Fruit fly (Drosophila melanogaster) whole organism, wandering third instar larva: ENCODE results near the gene fred.

Source experiments
- CG32264 ChIP-seq: fragments of 200-800 bp; sonication (Bioruptor generic); optimal IDR thresholded peaks from 2 replicates; lab custom pipeline; 2016; ENCODE audit warnings: missing biosample characterization, missing genetic modification characterization
- CG9705 ChIP-seq: fragments of 200-800 bp; sonication (Bioruptor generic); optimal IDR thresholded peaks from 2 replicates; lab custom pipeline; 2018; ENCODE audit warnings: missing biosample characterization, mild to moderate bottlenecking, missing genetic modification characterization
- Dfd ChIP-seq: fragments of >200 bp; optimal IDR thresholded peaks from 2 replicates; lab custom pipeline; 2017; ENCODE audit warnings: missing biosample characterization, missing genetic modification characterization
- Dif ChIP-seq: fragments of 200-275, 200-300 bp; sonication (Bioruptor generic); optimal IDR thresholded peaks from 2 replicates; lab custom pipeline; 2018; ENCODE audit warnings: missing biosample characterization, missing genetic modification characterization; ENCODE audit not compliant: partially characterized antibody
- GATAd ChIP-seq: sonication (Bioruptor generic); optimal IDR thresholded peaks from 2 replicates; lab custom pipeline; 2016; ENCODE audit warnings: missing biosample characterization, missing genetic modification characterization
- HLH106 ChIP-seq: fragments of 200-800 bp; optimal IDR thresholded peaks from 3 replicates; lab custom pipeline; 2019; ENCODE audit warnings: missing biosample characterization, mild to moderate bottlenecking, missing genetic modification characterization, moderate library complexity
- Hnf4 ChIP-seq: fragments of 200-800 bp; sonication (Bioruptor generic); optimal IDR thresholded peaks from 2 replicates; lab custom pipeline; 2016; ENCODE audit warnings: missing biosample characterization, mild to moderate bottlenecking, missing genetic modification characterization
- Hr78 ChIP-seq: fragments of >200 bp; optimal IDR thresholded peaks from 2 replicates; lab custom pipeline; 2017; ENCODE audit warnings: missing biosample characterization, missing genetic modification characterization
- Hr83 ChIP-seq: fragments of 200-300 bp; sonication (Bioruptor generic); optimal IDR thresholded peaks from 2 replicates; lab custom pipeline; 2016; ENCODE audit warnings: missing biosample characterization, mild to moderate bottlenecking, missing genetic modification characterization, moderate library complexity; ENCODE audit not compliant: poor library complexity, severe bottlenecking
- Jra ChIP-seq: sonication (Bioruptor generic); optimal IDR thresholded peaks from 2 replicates; lab custom pipeline; 2016; ENCODE audit warnings: missing biosample characterization, missing genetic modification characterization
- Mio ChIP-seq: sonication (Bioruptor generic); optimal IDR thresholded peaks from 2 replicates; lab custom pipeline; 2016; ENCODE audit warnings: missing biosample characterization, missing genetic modification characterization
- Myc ChIP-seq: fragments of >200 bp; optimal IDR thresholded peaks from 2 replicates; lab custom pipeline; 2017
- N ChIP-seq: fragments of >200 bp; optimal IDR thresholded peaks from 2 replicates; lab custom pipeline; 2018; ENCODE audit warnings: missing biosample characterization, missing external identifiers, missing genetic modification characterization
- OdsH ChIP-seq: fragments of 200-800 bp; sonication (Bioruptor generic); optimal IDR thresholded peaks from 2 replicates; lab custom pipeline; 2016; ENCODE audit warnings: missing biosample characterization, mild to moderate bottlenecking, missing genetic modification characterization
- Rel ChIP-seq, 2 experiments: fragments of 200-800 bp; sonication (Bioruptor generic) in 1 of 2; optimal IDR thresholded peaks; 2 replicates in 1 of 2; 3 replicates in 1 of 2; lab custom pipeline; 2016 to 2019; ENCODE audit warnings: mild to moderate bottlenecking in 2 of 2, missing biosample characterization in 2 of 2, missing genetic modification characterization in 2 of 2, moderate library complexity in 1 of 2
- Sp1 ChIP-seq: fragments of 200-800 bp; sonication (Bioruptor generic); optimal IDR thresholded peaks from 3 replicates; lab custom pipeline; 2019; ENCODE audit warnings: missing biosample characterization, mild to moderate bottlenecking, missing genetic modification characterization, moderate library complexity
- Vsx2 ChIP-seq: fragments of 200-300, 225-300 bp; sonication (Bioruptor generic); optimal IDR thresholded peaks from 2 replicates; lab custom pipeline; 2018; ENCODE audit warnings: missing biosample characterization, missing genetic modification characterization; ENCODE audit not compliant: partially characterized antibody
- brk ChIP-seq: fragments of 200-800 bp; sonication (Bioruptor generic); optimal IDR thresholded peaks from 2 replicates; lab custom pipeline; 2016; ENCODE audit warnings: missing biosample characterization, mild to moderate bottlenecking, missing genetic modification characterization
- dl ChIP-seq, 2 experiments: fragments of 175-275, 200-275 bp in 1 of 2; fragments of 200-275 bp in 1 of 2; sonication (Bioruptor generic); optimal IDR thresholded peaks; lab custom pipeline; 2018; ENCODE audit warnings: mild to moderate bottlenecking in 2 of 2, missing biosample characterization in 2 of 2, missing genetic modification characterization in 2 of 2, moderate library complexity in 2 of 2; ENCODE audit not compliant: partially characterized antibody in 2 of 2, insufficient read depth in 1 of 2
- dsf ChIP-seq: sonication (Bioruptor generic); optimal IDR thresholded peaks from 2 replicates; lab custom pipeline; 2016; ENCODE audit warnings: missing biosample characterization, missing genetic modification characterization, borderline replicate concordance
- ey ChIP-seq: fragments of 200-800 bp; sonication (Bioruptor generic); optimal IDR thresholded peaks from 2 replicates; lab custom pipeline; 2016; ENCODE audit warnings: missing biosample characterization, missing genetic modification characterization
- fru ChIP-seq: fragments of 200-800 bp; sonication (Bioruptor generic); optimal IDR thresholded peaks from 3 replicates; lab custom pipeline; 2016; ENCODE audit warnings: missing biosample characterization, mild to moderate bottlenecking, missing genetic modification characterization
- h ChIP-seq: fragments of 200-800 bp; sonication (Bioruptor generic); optimal IDR thresholded peaks from 3 replicates; lab custom pipeline; 2016; ENCODE audit warnings: missing biosample characterization, mild to moderate bottlenecking, missing genetic modification characterization
- jim ChIP-seq: fragments of 175-275, 200-325 bp; sonication (Bioruptor generic); optimal IDR thresholded peaks from 2 replicates; lab custom pipeline; 2016; ENCODE audit warnings: missing biosample characterization, mild to moderate bottlenecking, missing genetic modification characterization
- lola ChIP-seq: fragments of >200 bp; optimal IDR thresholded peaks from 2 replicates; lab custom pipeline; 2017; ENCODE audit warnings: missing biosample characterization, missing genetic modification characterization
- pan ChIP-seq: fragments of >200 bp; optimal IDR thresholded peaks from 2 replicates; lab custom pipeline; 2017
- psq ChIP-seq: fragments of 200-800 bp; sonication (Bioruptor generic); optimal IDR thresholded peaks from 3 replicates; lab custom pipeline; 2017; ENCODE audit warnings: missing biosample characterization, mild to moderate bottlenecking, missing genetic modification characterization, moderate library complexity
- rgr ChIP-seq: fragments of 200-800 bp; sonication (Bioruptor generic); optimal IDR thresholded peaks from 3 replicates; lab custom pipeline; 2016; ENCODE audit warnings: missing biosample characterization, mild to moderate bottlenecking, missing genetic modification characterization
- sage ChIP-seq: fragments of 200-800 bp; sonication (Bioruptor generic); optimal IDR thresholded peaks from 2 replicates; lab custom pipeline; 2016; ENCODE audit warnings: missing biosample characterization, mild to moderate bottlenecking, missing genetic modification characterization
- tai ChIP-seq: sonication (Bioruptor generic); optimal IDR thresholded peaks from 2 replicates; lab custom pipeline; 2016; ENCODE audit warnings: missing biosample characterization, missing genetic modification characterization

The fred gene

dm6 chr2L:3896834-3897143 is 94.7 kb downstream of the fred start (continued):
- TF ChIP-seq h (GFP tag; lab: Kevin White, UChicago) (peak; percentile 96), Hr83 (GFP tag; lab: Kevin White, UChicago) (no peak), Hr78 (no peak), CG32264 (GFP tag; lab: Kevin White, UChicago) (peak; percentile 78)

- TF ChIP-seq fru (GFP tag; lab: Kevin White, UChicago) (no peak), dl (GFP tag; optimal IDR thresholded peaks at IDR 0.05; lab: Kevin White, UChicago; ENCODE audit: insufficient read depth in 1 of 2, partially characterized antibody in 2 of 2) (peak; percentile 48 to 68), Hnf4 (GFP tag; lab: Kevin White, UChicago) (no peak), Hr78 (no peak), Rel (GFP tag; optimal IDR thresholded peaks at IDR 0.05; lab: Kevin White, UChicago) (no peak), Rel (tag; optimal IDR thresholded peaks at IDR 0.05; lab: Kevin White, UChicago) (peak; percentile 93), HLH106 (tag; lab: Kevin White, UChicago) (peak; percentile 9), ey (GFP tag; lab: Kevin White, UChicago) (no peak), dsf (GFP tag; lab: Kevin White, UChicago) (no peak), OdsH (peak; percentile 6), Dif (GFP tag; lab: Kevin White, UChicago) (peak; percentile 55), rgr (peak; percentile 23), Vsx2 (peak; percentile 15)
Measured at dm6 chr2L:3895951-3896833, 95.3 kb downstream of the fred start.

DNA sequence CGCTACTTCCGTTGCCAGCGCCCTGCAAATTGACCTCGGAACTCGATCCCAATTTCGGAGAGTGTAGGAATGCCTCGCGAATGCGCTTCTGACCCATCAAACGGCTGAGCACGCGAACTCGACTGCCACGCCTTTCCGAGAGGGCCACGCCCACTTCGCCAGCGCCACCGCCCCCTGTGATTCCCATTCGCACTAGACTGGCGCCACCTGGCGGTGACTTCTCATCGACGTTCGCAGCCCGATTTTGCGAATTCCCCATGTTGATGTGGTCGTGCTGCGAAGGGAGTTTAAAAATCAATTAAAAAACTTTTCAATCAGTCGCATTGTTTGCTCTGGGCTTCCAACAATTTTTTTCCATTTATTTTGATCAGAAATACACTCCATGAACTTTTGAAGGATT is 98.2 kb downstream of the fred start:
- TF ChIP-seq tai (GFP tag; lab: Kevin White, UChicago) (no peak), Mio (GFP tag; lab: Kevin White, UChicago) (no peak), jim (no peak), Hr83 (GFP tag; lab: Kevin White, UChicago) (no peak), OdsH (no peak), lola (GFP tag; lab: Kevin White, UChicago) (no peak), GATAd (GFP tag; lab: Kevin White, UChicago) (no peak), pan (lab: Kevin White, UChicago) (no peak), Myc (no peak), Dfd (GFP tag; lab: Kevin White, UChicago) (no peak)

dm6 chr2L:3889865-3890264 is 101.6 kb downstream of the fred start:
- TF ChIP-seq Sp1 (GFP tag; lab: Kevin White, UChicago) (no peak), Myc (peak; percentile 80), OdsH (no peak), Jra (GFP tag; lab: Kevin White, UChicago) (no peak), CG32264 (GFP tag; lab: Kevin White, UChicago) (no peak), psq (GFP tag; lab: Kevin White, UChicago) (no peak), Dfd (GFP tag; lab: Kevin White, UChicago) (no peak), N (no peak), ey (GFP tag; lab: Kevin White, UChicago) (no peak), Hr83 (GFP tag; lab: Kevin White, UChicago) (no peak), Vsx2 (peak; percentile 25), brk (no peak), sage (GFP tag; lab: Kevin White, UChicago) (no peak), CG9705 (GFP tag; lab: Kevin White, UChicago) (no peak)
- TF ChIP-seq, all 38 proteins: peak for 2
